Worm (Caenorhabditis elegans): ENCODE results near the gene K12H6.5.

Gene K12H6.5

ce11 chrII:2815017-2815416, 11.0 kb downstream of the K12H6.5 start:
- TF ChIP-seq R02D3.7 (tag; optimal IDR thresholded peaks at IDR 0.05) (no peak), elt-2 (tag; optimal IDR thresholded peaks at IDR 0.05) (no peak), elt-1 (tag; optimal IDR thresholded peaks at IDR 0.05) (no peak), snpc-4 (tag; optimal IDR thresholded peaks at IDR 0.05) (no peak), fkh-10 (GFP tag; optimal IDR thresholded peaks at IDR 0.05) (no peak), ceh-82 (tag; optimal IDR thresholded peaks at IDR 0.05) (no peak), nhr-12 (tag; optimal IDR thresholded peaks at IDR 0.05) (no peak), mml-1 (tag; optimal IDR thresholded peaks at IDR 0.05) (no peak)

ce11 chrII:2807674-2808206, 18.2 kb downstream of the K12H6.5 start, which contains the start of gene K12H6.12:
TSS of gene K12H6.12 (plus strand) at chrII:2808156.
- peak; percentile 58 for TF ChIP-seq pha-4 (tag; optimal IDR thresholded peaks at IDR 0.05)
- peak; percentile 3 for TF ChIP-seq hmg-11 (tag; optimal IDR thresholded peaks at IDR 0.05)
- TF ChIP-seq nhr-11 (tag; optimal IDR thresholded peaks at IDR 0.05), result peak; percentile 34
- no peak for TF ChIP-seq nhr-237 (tag; optimal IDR thresholded peaks at IDR 0.05)

DNA sequence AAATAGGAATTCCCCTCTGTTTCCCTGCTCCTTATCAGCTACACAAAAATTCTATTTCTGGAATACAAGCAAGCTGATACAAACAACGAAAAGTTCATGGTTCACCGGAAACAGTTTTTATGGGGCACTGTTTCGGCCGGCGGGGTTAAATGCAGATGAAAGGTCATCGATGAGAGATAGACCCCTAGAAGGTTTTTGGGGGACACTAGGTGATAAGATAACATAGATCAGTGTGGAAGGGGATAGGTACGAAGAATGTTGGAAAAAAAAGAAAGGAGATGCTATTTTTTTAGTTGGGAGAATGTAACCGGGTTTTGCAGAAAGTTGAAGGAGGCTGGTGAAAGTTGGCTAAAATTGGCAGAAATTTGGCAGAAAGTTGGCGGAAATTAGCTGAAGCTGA, 20.4 kb downstream of the K12H6.5 start:
- TF ChIP-seq elt-3 (tag; optimal IDR thresholded peaks at IDR 0.05), result peak in 1 of 3 experiments; percentile 64
- peak; percentile 33 for TF ChIP-seq nhr-23 (tag; optimal IDR thresholded peaks at IDR 0.05)
- TF ChIP-seq snpc-4 (tag; optimal IDR thresholded peaks at IDR 0.05), result no peak
- no peak for TF ChIP-seq nhr-237 (tag; optimal IDR thresholded peaks at IDR 0.05)

DNA sequence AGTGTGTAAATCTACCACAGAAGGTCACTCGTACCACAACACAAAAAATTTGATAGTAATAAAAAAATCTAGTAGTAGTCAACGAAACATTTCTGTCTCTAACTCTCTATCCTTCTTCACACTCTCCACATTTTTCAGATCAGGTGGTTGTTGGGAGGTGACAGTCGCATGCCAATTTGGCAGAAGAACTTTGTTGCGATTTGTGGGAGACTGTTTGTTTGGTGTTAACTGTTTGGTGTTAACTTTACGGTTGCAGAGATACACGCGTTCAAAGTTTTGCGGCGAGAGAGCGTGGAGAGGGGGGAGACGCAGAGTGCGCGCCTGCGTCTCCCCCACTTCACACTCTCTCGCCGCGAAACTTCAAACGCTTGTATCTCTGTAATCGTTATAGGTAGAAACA, 21.0 kb downstream of the K12H6.5 start:
- no peak for TF ChIP-seq aly-2 (tag; optimal IDR thresholded peaks at IDR 0.05)
- TF ChIP-seq tbx-2 (tag; optimal IDR thresholded peaks at IDR 0.05), result no peak
- TF ChIP-seq nhr-23 (tag; optimal IDR thresholded peaks at IDR 0.05), result no peak
- no peak for TF ChIP-seq jun-1 (tag; optimal IDR thresholded peaks at IDR 0.05)
- no peak for TF ChIP-seq eor-1 (tag; optimal IDR thresholded peaks at IDR 0.05)
- no peak for TF ChIP-seq snpc-4 (tag; optimal IDR thresholded peaks at IDR 0.05)
- TF ChIP-seq nhr-237 (tag; optimal IDR thresholded peaks at IDR 0.05), result no peak
- TF ChIP-seq elt-2 (tag; optimal IDR thresholded peaks at IDR 0.05), result peak; percentile 8
- TF ChIP-seq ceh-82 (tag; optimal IDR thresholded peaks at IDR 0.05), result no peak
- TF ChIP-seq mml-1 (tag; optimal IDR thresholded peaks at IDR 0.05), result no peak
- TF ChIP-seq fkh-2 (tag; optimal IDR thresholded peaks at IDR 0.05), result no peak
- no peak for TF ChIP-seq ztf-11 (tag; optimal IDR thresholded peaks at IDR 0.05)
- TF ChIP-seq nhr-11 (tag; optimal IDR thresholded peaks at IDR 0.05), result no peak
- no peak for TF ChIP-seq unc-39 (tag; optimal IDR thresholded peaks at IDR 0.05)
- no peak for TF ChIP-seq ceh-16 (tag; optimal IDR thresholded peaks at IDR 0.05)
- TF ChIP-seq ceh-28 (tag; optimal IDR thresholded peaks at IDR 0.05), result no peak
- peak; percentile 42 for TF ChIP-seq pha-4 (tag; optimal IDR thresholded peaks at IDR 0.05)

ce11 chrII:2804245-2804644, 21.7 kb downstream of the K12H6.5 start:
- TF ChIP-seq nfya-1 (tag; optimal IDR thresholded peaks at IDR 0.05; ENCODE audit: insufficient read depth), result peak; percentile 67
- TF ChIP-seq nhr-76 (tag; optimal IDR thresholded peaks at IDR 0.05), result no peak
- TF ChIP-seq pha-4 (tag; optimal IDR thresholded peaks at IDR 0.05), result peak; percentile 63
- TF ChIP-seq ceh-16 (tag; optimal IDR thresholded peaks at IDR 0.05), result no peak
- TF ChIP-seq daf-12 (tag; optimal IDR thresholded peaks at IDR 0.05), result no peak
- no peak for TF ChIP-seq nhr-77 (tag; optimal IDR thresholded peaks at IDR 0.05)
- TF ChIP-seq nhr-25 (tag; optimal IDR thresholded peaks at IDR 0.05), result no peak
- TF ChIP-seq lin-15B (tag; optimal IDR thresholded peaks at IDR 0.05), result peak; percentile 4
- TF ChIP-seq lsy-12 (tag; optimal IDR thresholded peaks at IDR 0.05), result no peak
- TF ChIP-seq fos-1 (tag; optimal IDR thresholded peaks at IDR 0.05), result no peak
- no peak for TF ChIP-seq ceh-28 (tag; optimal IDR thresholded peaks at IDR 0.05)
- no peak for TF ChIP-seq snpc-4 (tag; optimal IDR thresholded peaks at IDR 0.05)
- no peak for TF ChIP-seq ZK546.5 (tag; optimal IDR thresholded peaks at IDR 0.05)
- TF ChIP-seq egl-27 (tag; optimal IDR thresholded peaks at IDR 0.05), result no peak
- no peak for TF ChIP-seq nhr-28 (tag; optimal IDR thresholded peaks at IDR 0.05)
